Worm (Caenorhabditis elegans): ENCODE measurements around the gene C29E4.15.

- TF ChIP-seq lin-13 (tag; optimal IDR thresholded peaks at IDR 0.05): no peak
- TF ChIP-seq elt-1 (tag; optimal IDR thresholded peaks at IDR 0.05; ENCODE audit: borderline replicate concordance, insufficient read depth): no peak
- TF ChIP-seq nhr-12 (tag; optimal IDR thresholded peaks at IDR 0.05): no peak
- no peak for TF ChIP-seq elt-3 (tag; optimal IDR thresholded peaks at IDR 0.05)
- TF ChIP-seq nhr-76 (tag; optimal IDR thresholded peaks at IDR 0.05): no peak
- TF ChIP-seq ztf-11 (tag; optimal IDR thresholded peaks at IDR 0.05): no peak
- no peak for TF ChIP-seq unc-62 (GFP tag; optimal IDR thresholded peaks at IDR 0.05)
- TF ChIP-seq mls-2 (tag; optimal IDR thresholded peaks at IDR 0.05): no peak
- no peak for TF ChIP-seq lsy-2 (tag; optimal IDR thresholded peaks at IDR 0.05)
- TF ChIP-seq mep-1 (tag; optimal IDR thresholded peaks at IDR 0.05): no peak
- no peak for TF ChIP-seq ces-1 (GFP tag; optimal IDR thresholded peaks at IDR 0.05)
Observed at ce11 chrIII:7953208-7953607, 785 bp downstream of the C29E4.15 start, which contains the start of gene let-754.

Measured in whole organism, mixed stage, embryonic.